Worm (Caenorhabditis elegans): ENCODE results near the gene K01A2.5.

The K01A2.5 gene

DNA sequence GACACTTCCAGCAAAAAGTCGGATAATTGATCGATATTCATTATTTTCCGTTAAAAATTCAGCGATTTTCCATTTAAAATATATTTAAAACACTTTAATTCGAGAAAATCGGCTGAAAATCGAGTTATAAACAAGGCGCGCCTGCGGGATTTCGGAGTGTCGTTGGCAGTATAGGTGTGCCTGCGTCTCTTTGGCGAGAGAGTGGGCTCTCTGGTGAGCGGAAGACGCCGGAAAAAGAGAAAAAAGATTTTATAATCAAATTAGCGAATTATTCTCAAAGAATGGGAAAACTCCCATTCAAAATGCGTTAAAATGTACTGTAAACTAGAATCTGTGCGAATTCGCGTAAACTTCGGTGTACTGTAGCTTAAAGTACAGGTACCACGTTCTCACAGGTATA is 46.7 kb downstream of the K01A2.5 start, which contains the start of gene D1069.3:
D1069.3 (minus strand) TSS at position 158 of the 400 bp plus-strand sequence.
- TF ChIP-seq lsy-2 (tag; optimal IDR thresholded peaks at IDR 0.05) (no peak), ces-1 (GFP tag; optimal IDR thresholded peaks at IDR 0.05) (peak; percentile 87), unc-120 (tag; optimal IDR thresholded peaks at IDR 0.05; ENCODE audit: poor library complexity, severe bottlenecking) (no peak), unc-39 (tag; optimal IDR thresholded peaks at IDR 0.05) (no peak), mab-5 (tag; optimal IDR thresholded peaks at IDR 0.05) (no peak)

DNA sequence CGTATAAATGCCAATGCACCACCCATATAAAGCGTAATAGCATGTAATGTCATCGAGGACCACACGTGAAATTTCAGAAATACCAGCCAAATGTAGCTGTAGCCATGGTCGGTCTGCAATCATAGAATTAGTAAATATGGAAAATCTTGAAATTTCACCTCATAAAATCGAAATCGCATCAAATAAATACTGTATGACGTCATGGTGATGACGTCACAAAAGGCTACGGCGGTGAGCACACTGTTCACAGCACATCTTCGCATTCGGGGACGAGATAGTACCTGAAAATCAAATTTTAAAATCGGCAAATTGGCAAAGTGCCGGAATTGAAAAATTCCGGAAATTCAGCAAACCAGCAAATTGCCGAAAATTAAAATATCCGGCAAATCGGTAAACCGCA is 48.7 kb downstream of the K01A2.5 start:
- TF ChIP-seq zip-8 (tag; optimal IDR thresholded peaks at IDR 0.05), result peak; percentile 96
- TF ChIP-seq pha-4 (tag; optimal IDR thresholded peaks at IDR 0.05), result no peak
- no peak for TF ChIP-seq snpc-4 (tag; optimal IDR thresholded peaks at IDR 0.05)

Data from whole organism, mixed stage, embryonic.